Worm (Caenorhabditis elegans) whole organism, L1 larva: ENCODE data around the gene R151.8.
A peak's percentile ranks its signal among the peaks of the same experiment; 100 is the strongest.

ENCODE experiments used
- C04F5.9 ChIP-seq: sonication (generic microtip); optimal IDR thresholded peaks from 2 replicates; lab custom pipeline; 2016; ENCODE audit warnings: missing genetic modification characterization, missing compliant biosample characterization
- C34B4.2 ChIP-seq: sonication (generic microtip); optimal IDR thresholded peaks from 2 replicates; lab custom pipeline; 2017; ENCODE audit warnings: mild to moderate bottlenecking, missing genetic modification characterization, missing compliant biosample characterization
- F16B12.6 ChIP-seq: fragments of 150-350 bp; optimal IDR thresholded peaks from 2 replicates; lab custom pipeline; 2014; ENCODE audit warnings: missing biosample characterization, missing genetic modification characterization
- alr-1 ChIP-seq: fragments of 200-800 bp; sonication (Bioruptor generic); optimal IDR thresholded peaks from 2 replicates; lab custom pipeline; 2018; ENCODE audit warnings: borderline replicate concordance, mild to moderate bottlenecking, missing genetic modification characterization, missing compliant biosample characterization
- aly-2 ChIP-seq: fragments of 150-350 bp; optimal IDR thresholded peaks from 2 replicates; lab custom pipeline; 2014; ENCODE audit warnings: missing biosample characterization, missing genetic modification characterization
- ama-1 ChIP-seq: fragments of 150-350 bp; optimal IDR thresholded peaks from 2 replicates; lab custom pipeline; 2014
- blmp-1 ChIP-seq: fragments of 150-350 bp; optimal IDR thresholded peaks from 2 replicates; lab custom pipeline; 2014; ENCODE audit warnings: missing biosample characterization, missing genetic modification characterization
- ceh-82 ChIP-seq, 3 experiments: fragments of 150-350 bp in 1 of 3; sonication (generic microtip) in 2 of 3; optimal IDR thresholded peaks; 2 replicates each; lab custom pipeline; 2014 to 2017; ENCODE audit warnings: missing biosample characterization in 3 of 3, missing genetic modification characterization in 3 of 3
- ceh-88 ChIP-seq: fragments of 200-800 bp; sonication (Bioruptor generic); IDR thresholded peaks from 2 replicates; pipeline ENCODE4 v1.3.6; 2022; ENCODE audit warnings: missing genetic modification characterization, missing compliant biosample characterization
- ceh-90 ChIP-seq: sonication (generic microtip); optimal IDR thresholded peaks from 2 replicates; lab custom pipeline; 2016; ENCODE audit warnings: missing genetic modification characterization, missing compliant biosample characterization
- dpl-1 ChIP-seq, 3 experiments: fragments of 150-350 bp in 2 of 3; sonication (generic microtip) in 1 of 3; optimal IDR thresholded peaks; 2 replicates each; lab custom pipeline; 2014 to 2017; ENCODE audit warnings: missing biosample characterization in 3 of 3, missing genetic modification characterization in 3 of 3, missing genetic modification reagents in 3 of 3
- dsc-1 ChIP-seq: sonication (generic microtip); optimal IDR thresholded peaks from 2 replicates; lab custom pipeline; 2016; ENCODE audit warnings: mild to moderate bottlenecking, missing genetic modification characterization, missing compliant biosample characterization
- egl-27 ChIP-seq, 2 experiments: fragments of 150-350 bp in 1 of 2; sonication (generic microtip); optimal IDR thresholded peaks; 3 replicates each; lab custom pipeline; 2017 to 2018; ENCODE audit warnings: missing biosample characterization in 2 of 2, missing genetic modification characterization in 2 of 2, missing genetic modification reagents in 2 of 2
- elt-2 ChIP-seq: sonication (generic microtip); optimal IDR thresholded peaks from 2 replicates; lab custom pipeline; 2016; ENCODE audit warnings: missing genetic modification characterization, mild to moderate bottlenecking, inconsistent platforms, missing compliant biosample characterization, missing genetic modification reagents
- elt-3 ChIP-seq, 6 experiments: fragments of 150-350 bp in 1 of 6; sonication (generic microtip); optimal IDR thresholded peaks; 2 replicates each; lab custom pipeline; 2017 to 2018; ENCODE audit warnings: missing biosample characterization in 6 of 6, missing genetic modification characterization in 6 of 6, inconsistent platforms in 1 of 6
- ets-5 ChIP-seq: fragments of 200-800 bp; sonication (Bioruptor generic); IDR thresholded peaks from 2 replicates; pipeline ENCODE4 v1.3.6; 2022; ENCODE audit warnings: missing genetic modification characterization, missing compliant biosample characterization
- fkh-8 ChIP-seq: sonication (generic microtip); optimal IDR thresholded peaks from 2 replicates; lab custom pipeline; 2016; ENCODE audit warnings: mild to moderate bottlenecking, missing genetic modification characterization, missing compliant biosample characterization
- grh-1 ChIP-seq: fragments of 200-800 bp; sonication (Bioruptor generic); IDR thresholded peaks from 2 replicates; pipeline ENCODE4 v1.3.6; 2022; ENCODE audit warnings: missing genetic modification reagents, missing genetic modification characterization, missing compliant biosample characterization
- hlh-17 ChIP-seq: fragments of 200-800 bp; sonication (Bioruptor generic); optimal IDR thresholded peaks from 2 replicates; lab custom pipeline; 2018; ENCODE audit warnings: missing genetic modification characterization, mild to moderate bottlenecking, missing compliant biosample characterization, moderate library complexity, borderline replicate concordance
- hlh-4 ChIP-seq: sonication (generic microtip); optimal IDR thresholded peaks from 2 replicates; lab custom pipeline; 2016; ENCODE audit warnings: mild to moderate bottlenecking, missing genetic modification characterization, missing compliant biosample characterization
- hpl-2 ChIP-seq: fragments of 150-350 bp; optimal IDR thresholded peaks from 2 replicates; lab custom pipeline; 2014; ENCODE audit warnings: missing biosample characterization, missing genetic modification reagents, missing genetic modification characterization
- irx-1 ChIP-seq: sonication (generic microtip); optimal IDR thresholded peaks from 2 replicates; lab custom pipeline; 2016; ENCODE audit warnings: missing genetic modification characterization, missing compliant biosample characterization
- jun-1 ChIP-seq: fragments of 150-350 bp; optimal IDR thresholded peaks from 2 replicates; lab custom pipeline; 2014; ENCODE audit warnings: missing biosample characterization, missing genetic modification reagents, missing genetic modification characterization
- lin-13 ChIP-seq: fragments of 150-350 bp; optimal IDR thresholded peaks from 2 replicates; lab custom pipeline; 2014; ENCODE audit warnings: missing biosample characterization, missing genetic modification reagents, missing genetic modification characterization
- lin-14 ChIP-seq: fragments of 200-800 bp; sonication (Bioruptor generic); optimal IDR thresholded peaks from 2 replicates; lab custom pipeline; 2018; ENCODE audit warnings: mild to moderate bottlenecking, missing genetic modification characterization, moderate library complexity, missing compliant biosample characterization
- lin-15B ChIP-seq: fragments of 150-350 bp; sonication (generic microtip); optimal IDR thresholded peaks from 3 replicates; lab custom pipeline; 2014; ENCODE audit warnings: missing biosample characterization, missing genetic modification characterization
- lin-35 ChIP-seq, 2 experiments: fragments of 150-350 bp; optimal IDR thresholded peaks; 2 replicates each; lab custom pipeline; 2014; ENCODE audit warnings: missing biosample characterization in 2 of 2, missing genetic modification characterization in 2 of 2, missing genetic modification reagents in 2 of 2
- lin-39 ChIP-seq: fragments of 150-350 bp; optimal IDR thresholded peaks from 2 replicates; lab custom pipeline; 2014; ENCODE audit warnings: missing biosample characterization, missing genetic modification reagents, missing genetic modification characterization
- lir-3 ChIP-seq: sonication (generic microtip); optimal IDR thresholded peaks from 2 replicates; lab custom pipeline; 2016; ENCODE audit warnings: mild to moderate bottlenecking, missing genetic modification characterization, moderate library complexity, missing compliant biosample characterization; ENCODE audit not compliant: poor library complexity
- lsy-2 ChIP-seq, 2 experiments: fragments of 150-350 bp; optimal IDR thresholded peaks; 2 replicates each; lab custom pipeline; 2014; ENCODE audit warnings: missing biosample characterization in 2 of 2, missing genetic modification characterization in 2 of 2
- mdl-1 ChIP-seq, 2 experiments: fragments of 150-350 bp; optimal IDR thresholded peaks; 2 replicates each; lab custom pipeline; 2014 to 2017; ENCODE audit warnings: missing biosample characterization in 2 of 2, missing genetic modification characterization in 2 of 2, inconsistent platforms in 1 of 2
- mep-1 ChIP-seq: fragments of 150-350 bp; optimal IDR thresholded peaks from 2 replicates; lab custom pipeline; 2014; ENCODE audit warnings: missing biosample characterization, missing genetic modification characterization
- nhr-11 ChIP-seq: fragments of 150-350 bp; optimal IDR thresholded peaks from 2 replicates; lab custom pipeline; 2014; ENCODE audit warnings: missing biosample characterization, missing genetic modification characterization
- nhr-19 ChIP-seq: fragments of 200-800 bp; sonication (Bioruptor generic); conservative IDR thresholded peaks from 2 replicates; pipeline ENCODE4 v1.3.6; 2022; ENCODE audit warnings: missing genetic modification characterization, missing compliant biosample characterization
- nhr-20 ChIP-seq: sonication (generic microtip); optimal IDR thresholded peaks from 2 replicates; lab custom pipeline; 2016; ENCODE audit warnings: mild to moderate bottlenecking, missing genetic modification characterization, missing compliant biosample characterization
- nhr-237 ChIP-seq: fragments of 150-350 bp; optimal IDR thresholded peaks from 2 replicates; lab custom pipeline; 2014; ENCODE audit warnings: missing biosample characterization, missing genetic modification characterization
- nhr-76 ChIP-seq: sonication (generic microtip); optimal IDR thresholded peaks from 2 replicates; lab custom pipeline; 2017; ENCODE audit warnings: missing biosample characterization, missing genetic modification characterization
- nhr-85 ChIP-seq: sonication (generic microtip); peaks from one replicate; lab custom pipeline; 2016; ENCODE audit warnings: missing genetic modification characterization, inconsistent platforms, missing compliant biosample characterization
- pax-3 ChIP-seq: fragments of 200-800 bp; sonication (Bioruptor generic); optimal IDR thresholded peaks from 2 replicates; lab custom pipeline; 2018; ENCODE audit warnings: mild to moderate bottlenecking, missing genetic modification characterization, moderate library complexity, missing compliant biosample characterization
- rnt-1 ChIP-seq: sonication (generic microtip); optimal IDR thresholded peaks from 2 replicates; lab custom pipeline; 2016; ENCODE audit warnings: mild to moderate bottlenecking, missing genetic modification characterization, moderate library complexity, missing compliant biosample characterization
- skn-1 ChIP-seq: fragments of 150-350 bp; optimal IDR thresholded peaks from 2 replicates; lab custom pipeline; 2014; ENCODE audit warnings: missing biosample characterization, missing genetic modification characterization
- snpc-4 ChIP-seq: fragments of 150-350 bp; optimal IDR thresholded peaks from 2 replicates; lab custom pipeline; 2014; ENCODE audit warnings: missing biosample characterization, missing genetic modification characterization
- snu-23 ChIP-seq: sonication (generic microtip); optimal IDR thresholded peaks from 2 replicates; lab custom pipeline; 2016; ENCODE audit warnings: missing genetic modification characterization, missing compliant biosample characterization
- sox-4 ChIP-seq: sonication (generic microtip); optimal IDR thresholded peaks from 2 replicates; lab custom pipeline; 2016; ENCODE audit warnings: missing genetic modification characterization, missing compliant biosample characterization
- sptf-1 ChIP-seq: fragments of 150-350 bp; optimal IDR thresholded peaks from 2 replicates; lab custom pipeline; 2014; ENCODE audit warnings: missing biosample characterization, missing genetic modification characterization
- swsn-7 ChIP-seq: sonication (generic microtip); optimal IDR thresholded peaks from 2 replicates; lab custom pipeline; 2016; ENCODE audit warnings: missing genetic modification characterization, missing compliant biosample characterization
- tbx-2 ChIP-seq: sonication (generic microtip); optimal IDR thresholded peaks from 2 replicates; lab custom pipeline; 2016; ENCODE audit warnings: missing genetic modification characterization, missing compliant biosample characterization
- unc-62 ChIP-seq: fragments of 150-350 bp; optimal IDR thresholded peaks from 2 replicates; lab custom pipeline; 2014; ENCODE audit warnings: missing biosample characterization, missing genetic modification reagents, missing genetic modification characterization
- unc-86 ChIP-seq: sonication (generic microtip); optimal IDR thresholded peaks from 2 replicates; lab custom pipeline; 2016; ENCODE audit warnings: missing genetic modification characterization, missing compliant biosample characterization
- vab-15 ChIP-seq: sonication (generic microtip); optimal IDR thresholded peaks from 2 replicates; lab custom pipeline; 2017; ENCODE audit warnings: missing genotype, mild to moderate bottlenecking, missing genetic modification characterization, missing compliant biosample characterization
- xbp-1 ChIP-seq: sonication (generic microtip); optimal IDR thresholded peaks from 2 replicates; lab custom pipeline; 2016; ENCODE audit warnings: missing genetic modification characterization, missing compliant biosample characterization
- zag-1 ChIP-seq: fragments of 150-350 bp; optimal IDR thresholded peaks from 2 replicates; lab custom pipeline; 2014; ENCODE audit warnings: missing biosample characterization, missing genetic modification characterization
- zip-4 ChIP-seq: fragments of 200-800 bp; sonication (Bioruptor generic); optimal IDR thresholded peaks from 2 replicates; lab custom pipeline; 2018; ENCODE audit warnings: mild to moderate bottlenecking, missing genetic modification characterization, moderate library complexity, missing compliant biosample characterization
- ztf-11 ChIP-seq, 2 experiments: sonication (generic microtip); optimal IDR thresholded peaks; 2 replicates each; lab custom pipeline; 2016 to 2017; ENCODE audit warnings: missing genetic modification characterization in 2 of 2, missing biosample characterization in 1 of 2, missing compliant biosample characterization in 1 of 2

R151.8 gene

ce11 chrIII:7212028-7212427 is 17.6 kb downstream of the R151.8 start:
- TF ChIP-seq elt-3 (tag; optimal IDR thresholded peaks at IDR 0.05; lab: Kevin White, UChicago) (peak in 1 of 6 experiments; percentile 28), hlh-4 (tag; lab: Kevin White, UChicago) (no peak), lin-15B (no peak), nhr-11 (tag; lab: Kevin White, UChicago) (no peak), egl-27 (tag; optimal IDR thresholded peaks at IDR 0.05; lab: Kevin White, UChicago) (no peak), blmp-1 (tag; lab: Kevin White, UChicago) (peak; percentile 94), C34B4.2 (tag; lab: Kevin White, UChicago) (no peak), ceh-82 (tag; optimal IDR thresholded peaks at IDR 0.05; lab: Kevin White, UChicago) (no peak), sox-4 (tag; lab: Kevin White, UChicago) (no peak), zip-4 (no peak), C04F5.9 (tag; lab: Kevin White, UChicago) (no peak), lin-35 (GFP tag; optimal IDR thresholded peaks at IDR 0.05; lab: Kevin White, UChicago) (peak in 1 of 2 experiments; percentile 14), mep-1 (tag; lab: Kevin White, UChicago) (no peak), nhr-237 (tag; lab: Kevin White, UChicago) (no peak), irx-1 (no peak), mdl-1 (tag; optimal IDR thresholded peaks at IDR 0.05; lab: Kevin White, UChicago) (no peak), ceh-90 (tag; lab: Kevin White, UChicago) (no peak), lsy-2 (tag; optimal IDR thresholded peaks at IDR 0.05; lab: Kevin White, UChicago) (no peak), swsn-7 (tag; lab: Kevin White, UChicago) (no peak), ztf-11 (tag; optimal IDR thresholded peaks at IDR 0.05; lab: Kevin White, UChicago) (no peak), sptf-1 (tag; lab: Kevin White, UChicago) (no peak), hlh-17 (GFP tag; lab: Kevin White, UChicago) (no peak), dpl-1 (GFP tag; optimal IDR thresholded peaks at IDR 0.05; lab: Kevin White, UChicago) (no peak), nhr-76 (no peak), lin-13 (no peak), nhr-19 (0 out of 2 replicates have a peak, but pooled peaks have one; percentile 9), aly-2 (tag; lab: Kevin White, UChicago) (no peak), vab-15 (no peak), zag-1 (no peak), fkh-8 (tag; lab: Kevin White, UChicago) (no peak), ama-1 (lab: Kevin White, UChicago) (no peak), dsc-1 (tag; lab: Kevin White, UChicago) (no peak), ets-5 (GFP tag; lab: Robert Waterston, UW) (no peak), tbx-2 (tag; lab: Kevin White, UChicago) (no peak), ceh-88 (GFP tag; lab: Robert Waterston, UW) (no peak), lir-3 (tag; lab: Kevin White, UChicago) (no peak), snu-23 (no peak), hpl-2 (GFP tag; lab: Kevin White, UChicago) (no peak), snpc-4 (tag; lab: Kevin White, UChicago) (no peak), elt-2 (tag; lab: Kevin White, UChicago) (peak; percentile 49), lin-14 (GFP tag; lab: Kevin White, UChicago) (peak; percentile 46), rnt-1 (tag; lab: Kevin White, UChicago) (no peak), skn-1 (tag; lab: Kevin White, UChicago) (no peak), unc-86 (tag; lab: Kevin White, UChicago) (no peak), lin-39 (tag; lab: Kevin White, UChicago) (no peak), alr-1 (tag; lab: Kevin White, UChicago) (no peak), nhr-85 (no peak), nhr-20 (peak; percentile 2), pax-3 (no peak), jun-1 (no peak), F16B12.6 (tag; lab: Kevin White, UChicago) (no peak), xbp-1 (no peak), grh-1 (GFP tag; lab: Robert Waterston, UW) (no peak), unc-62 (GFP tag; lab: Kevin White, UChicago) (no peak)
